Worm (Caenorhabditis elegans) whole organism, young adult: ENCODE data around the gene Y75B8A.13.

Experiments
- K12H6.12 ChIP-seq: fragments of 200-800 bp; sonication (Bioruptor generic); optimal IDR thresholded peaks from 2 replicates; lab custom pipeline; 2018; ENCODE audit warnings: mild to moderate bottlenecking, missing genetic modification characterization, missing compliant biosample characterization
- aptf-2 ChIP-seq: fragments of 200-800 bp; sonication (Bioruptor generic); conservative IDR thresholded peaks from 2 replicates; pipeline ENCODE4 v1.3.6; 2022; ENCODE audit warnings: missing genetic modification reagents, missing genetic modification characterization, missing compliant biosample characterization
- ztf-6 ChIP-seq: fragments of 200-800 bp; sonication (Bioruptor generic); IDR thresholded peaks from 2 replicates; pipeline ENCODE4 v1.3.6; 2022; ENCODE audit warnings: missing genetic modification reagents, missing genetic modification characterization, missing compliant biosample characterization

DNA sequence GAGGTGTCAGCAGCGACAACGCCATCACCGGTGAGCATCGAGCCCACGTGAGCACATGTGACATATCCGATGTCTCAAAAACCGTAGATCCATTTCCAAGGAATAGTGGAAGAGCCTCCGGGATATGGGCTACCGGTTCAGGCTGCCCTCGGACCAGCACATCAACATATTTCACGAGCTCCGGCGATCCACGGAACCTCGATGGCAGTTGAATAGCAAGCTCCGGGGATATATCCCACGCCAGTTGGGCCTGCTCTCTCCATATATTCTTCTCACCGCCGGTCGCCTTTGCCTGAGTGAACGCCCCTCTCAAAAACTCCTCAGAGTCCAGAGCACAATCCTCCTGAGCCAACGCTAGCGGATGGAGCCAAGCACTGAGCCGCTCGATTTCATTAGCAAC, 44.3 kb upstream of the Y75B8A.13 start:
- no peak for TF ChIP-seq K12H6.12 (tag; lab: Kevin White, UChicago)
- TF ChIP-seq ztf-6 (GFP tag; lab: Robert Waterston, UW) = no peak
- no peak for TF ChIP-seq aptf-2 (GFP tag; lab: Robert Waterston, UW)
